Worm (Caenorhabditis elegans) whole organism, late embryonic: ENCODE results near the gene grsp-2.

Experiments used
- K09A11.1 ChIP-seq: sonication (generic microtip); optimal IDR thresholded peaks from 2 replicates; lab custom pipeline; 2017; ENCODE audit warnings: antibody characterized with exemption, mild to moderate bottlenecking, missing genetic modification characterization, missing compliant biosample characterization; ENCODE audit not compliant: insufficient read depth
- Y22D7AL.16 ChIP-seq: sonication (generic microtip); optimal IDR thresholded peaks from 2 replicates; lab custom pipeline; 2016; ENCODE audit warnings: missing genetic modification characterization, missing compliant biosample characterization
- ama-1 ChIP-seq: fragments of 150-350 bp; optimal IDR thresholded peaks from 2 replicates; lab custom pipeline; 2014
- ceh-18 ChIP-seq: sonication (generic microtip); optimal IDR thresholded peaks from 2 replicates; lab custom pipeline; 2016; ENCODE audit warnings: missing genetic modification characterization, missing compliant biosample characterization
- ceh-48 ChIP-seq: sonication (generic microtip); optimal IDR thresholded peaks from 2 replicates; lab custom pipeline; 2016; ENCODE audit warnings: missing genetic modification characterization, inconsistent platforms, missing compliant biosample characterization
- dve-1 ChIP-seq: sonication (generic microtip); optimal IDR thresholded peaks from 2 replicates; lab custom pipeline; 2017; ENCODE audit warnings: antibody characterized with exemption, mild to moderate bottlenecking, missing genetic modification characterization, missing compliant biosample characterization
- elt-4 ChIP-seq: sonication (generic microtip); optimal IDR thresholded peaks from 2 replicates; lab custom pipeline; 2016; ENCODE audit warnings: missing genetic modification characterization, missing compliant biosample characterization
- ets-4 ChIP-seq: sonication (generic microtip); optimal IDR thresholded peaks from 2 replicates; lab custom pipeline; 2016; ENCODE audit warnings: missing genetic modification characterization, missing compliant biosample characterization
- hlh-15 ChIP-seq: sonication (generic microtip); optimal IDR thresholded peaks from 2 replicates; lab custom pipeline; 2016; ENCODE audit warnings: missing genetic modification characterization, missing compliant biosample characterization
- hlh-6 ChIP-seq: sonication (generic microtip); optimal IDR thresholded peaks from 2 replicates; lab custom pipeline; 2016; ENCODE audit warnings: missing genotype, missing genetic modification characterization, missing compliant biosample characterization
- hlh-8 ChIP-seq: sonication (generic microtip); optimal IDR thresholded peaks from 2 replicates; lab custom pipeline; 2016; ENCODE audit warnings: missing genotype, missing genetic modification characterization, missing compliant biosample characterization
- lim-6 ChIP-seq: sonication (generic microtip); optimal IDR thresholded peaks from 2 replicates; lab custom pipeline; 2016; ENCODE audit warnings: missing genetic modification characterization, missing compliant biosample characterization
- madf-2 ChIP-seq: sonication (generic microtip); optimal IDR thresholded peaks from 2 replicates; lab custom pipeline; 2017; ENCODE audit warnings: missing genetic modification characterization, missing compliant biosample characterization
- mec-3 ChIP-seq: sonication (generic microtip); optimal IDR thresholded peaks from 2 replicates; lab custom pipeline; 2016; ENCODE audit warnings: borderline replicate concordance, missing genetic modification characterization, missing compliant biosample characterization
- nfya-1 ChIP-seq: sonication (generic microtip); optimal IDR thresholded peaks from 2 replicates; lab custom pipeline; 2017; ENCODE audit warnings: missing genetic modification characterization, mild to moderate bottlenecking, missing compliant biosample characterization, antibody characterized with exemption, moderate library complexity
- npax-4 ChIP-seq: sonication (generic microtip); optimal IDR thresholded peaks from 2 replicates; lab custom pipeline; 2016; ENCODE audit warnings: missing genetic modification characterization, missing compliant biosample characterization
- pqm-1 ChIP-seq: sonication (generic microtip); optimal IDR thresholded peaks from 2 replicates; lab custom pipeline; 2016; ENCODE audit warnings: missing genetic modification characterization, missing compliant biosample characterization
- pros-1 ChIP-seq: fragments of 150-350 bp; optimal IDR thresholded peaks from 2 replicates; lab custom pipeline; 2014; ENCODE audit warnings: missing biosample characterization, missing genetic modification reagents, missing genetic modification characterization
- rnt-1 ChIP-seq: sonication (generic microtip); optimal IDR thresholded peaks from 2 replicates; lab custom pipeline; 2016; ENCODE audit warnings: missing genetic modification characterization, missing compliant biosample characterization
- sox-2 ChIP-seq: fragments of 200-800 bp; sonication (Bioruptor generic); IDR thresholded peaks from 2 replicates; pipeline ENCODE4 v1.3.6; 2022; ENCODE audit warnings: missing genetic modification reagents, missing genetic modification characterization, missing compliant biosample characterization
- tbx-7 ChIP-seq: sonication (generic microtip); optimal IDR thresholded peaks from 2 replicates; lab custom pipeline; 2016; ENCODE audit warnings: missing genotype, missing genetic modification characterization, missing compliant biosample characterization
- ttx-3 ChIP-seq: sonication (generic microtip); optimal IDR thresholded peaks from 2 replicates; lab custom pipeline; 2016; ENCODE audit warnings: missing genetic modification reagents, missing genetic modification characterization, missing compliant biosample characterization
- unc-55 ChIP-seq: sonication (generic microtip); optimal IDR thresholded peaks from 2 replicates; lab custom pipeline; 2017; ENCODE audit warnings: missing biosample characterization, missing genetic modification reagents, missing genetic modification characterization
- zip-5 ChIP-seq: sonication (generic microtip); optimal IDR thresholded peaks from 2 replicates; lab custom pipeline; 2016; ENCODE audit warnings: missing genetic modification characterization, missing compliant biosample characterization
- ztf-16 ChIP-seq: sonication (generic microtip); optimal IDR thresholded peaks from 2 replicates; lab custom pipeline; 2017; ENCODE audit warnings: missing genetic modification characterization, missing compliant biosample characterization

The grsp-2 gene

ce11 chrIV:8864672-8865071, 48.5 kb downstream of the grsp-2 start:
- TF ChIP-seq ttx-3 (tag; lab: Kevin White, UChicago): no peak
- no peak for TF ChIP-seq hlh-15 (tag; lab: Kevin White, UChicago)
- TF ChIP-seq ceh-18 (tag; lab: Kevin White, UChicago): no peak
- TF ChIP-seq unc-55 (GFP tag; lab: Kevin White, UChicago): no peak
- no peak for TF ChIP-seq tbx-7 (tag; lab: Kevin White, UChicago)
- no peak for TF ChIP-seq lim-6 (tag; lab: Kevin White, UChicago)

- no peak for TF ChIP-seq pros-1 (tag; lab: Kevin White, UChicago)
- TF ChIP-seq hlh-8: no peak
- TF ChIP-seq pqm-1: no peak
Measured at ce11 chrIV:8865343-8865742, 49.2 kb downstream of the grsp-2 start, which contains the start of gene C09G9.1. TSS of gene C09G9.1 (minus strand) at chrIV:8865485.

- TF ChIP-seq unc-55 (GFP tag; lab: Kevin White, UChicago) (peak; percentile 78), rnt-1 (tag; lab: Kevin White, UChicago) (peak; percentile 24), hlh-6 (tag; lab: Kevin White, UChicago) (peak; percentile 45), elt-4 (tag; lab: Kevin White, UChicago) (no peak), ceh-18 (tag; lab: Kevin White, UChicago) (peak; percentile 72), ama-1 (lab: Kevin White, UChicago) (no peak), ceh-48 (no peak), nfya-1 (tag; lab: Kevin White, UChicago) (peak; percentile 5), ztf-16 (no peak), K09A11.1 (tag; lab: Kevin White, UChicago) (no peak)
Measured at ce11 chrIV:8866092-8866491, 50.0 kb downstream of the grsp-2 start.

DNA sequence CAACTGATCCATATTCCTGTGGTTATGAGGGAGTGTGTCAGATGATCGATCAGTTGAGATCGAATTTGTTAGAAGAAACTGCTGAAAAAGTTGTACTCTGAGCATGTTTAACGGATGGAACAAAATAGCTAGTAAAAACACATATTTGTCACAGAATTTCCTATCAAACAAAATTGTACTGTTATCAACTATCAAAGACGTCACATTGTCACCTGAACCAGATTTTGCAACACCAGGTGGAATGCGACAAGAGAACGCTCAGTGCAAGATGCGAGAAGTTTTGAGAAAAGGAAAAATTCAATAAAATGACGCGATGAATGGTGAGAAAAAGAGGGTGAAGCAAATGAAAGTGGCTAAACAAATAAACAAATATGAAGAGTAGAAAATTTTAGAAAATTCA, 51.4 kb downstream of the grsp-2 start:
- no peak for TF ChIP-seq hlh-6 (tag; lab: Kevin White, UChicago)
- no peak for TF ChIP-seq madf-2
- no peak for TF ChIP-seq ets-4 (tag; lab: Kevin White, UChicago)
- no peak for TF ChIP-seq dve-1 (tag; lab: Kevin White, UChicago)
- no peak for TF ChIP-seq npax-4 (tag; lab: Kevin White, UChicago)
- TF ChIP-seq zip-5 (tag; lab: Kevin White, UChicago): no peak
- TF ChIP-seq nfya-1 (tag; lab: Kevin White, UChicago): no peak
- no peak for TF ChIP-seq elt-4 (tag; lab: Kevin White, UChicago)
- no peak for TF ChIP-seq Y22D7AL.16 (tag; lab: Kevin White, UChicago)
- no peak for TF ChIP-seq mec-3 (tag; lab: Kevin White, UChicago)
- no peak for TF ChIP-seq ttx-3 (tag; lab: Kevin White, UChicago)
- TF ChIP-seq sox-2: no peak
- no peak for TF ChIP-seq K09A11.1 (tag; lab: Kevin White, UChicago)
